Fruit fly (Drosophila melanogaster) whole organism, embryonic: ENCODE results near the gene Mon1.

Experiments used
- Atf-2 ChIP-seq: fragments of 200-800 bp; sonication (Bioruptor generic); optimal IDR thresholded peaks from 2 replicates; lab custom pipeline; 2016; ENCODE audit warnings: missing biosample characterization, missing genetic modification characterization
- B-H2 ChIP-seq: fragments of 200-800 bp; sonication (Bioruptor generic); optimal IDR thresholded peaks from 2 replicates; lab custom pipeline; 2018; ENCODE audit warnings: missing biosample characterization, mild to moderate bottlenecking, missing genetic modification characterization
- Bdp1 ChIP-seq: fragments of 200-800 bp; sonication (Bioruptor generic); optimal IDR thresholded peaks from 3 replicates; lab custom pipeline; 2016; ENCODE audit warnings: missing biosample characterization, missing genetic modification characterization
- Bteb2 ChIP-seq: fragments of 200-800 bp; sonication (Bioruptor generic); optimal IDR thresholded peaks from 2 replicates; lab custom pipeline; 2016; ENCODE audit warnings: missing biosample characterization, missing genetic modification characterization
- CG10366 ChIP-seq: fragments of 200-800 bp; sonication (Bioruptor generic); IDR thresholded peaks from 2 replicates; pipeline ENCODE4 v1.3.6; 2022; ENCODE audit warnings: missing biosample characterization, missing genetic modification characterization
- CG12155 ChIP-seq: fragments of 200-800 bp; sonication (Bioruptor generic); optimal IDR thresholded peaks from 3 replicates; lab custom pipeline; 2016; ENCODE audit warnings: missing biosample characterization, missing genetic modification characterization
- CG12744 ChIP-seq: fragments of 200-800 bp; sonication (Bioruptor generic); optimal IDR thresholded peaks from 2 replicates; lab custom pipeline; 2016; ENCODE audit warnings: missing biosample characterization, missing genetic modification characterization
- CG15269 ChIP-seq: fragments of 200-800 bp; sonication (Bioruptor generic); optimal IDR thresholded peaks from 2 replicates; lab custom pipeline; 2018; ENCODE audit warnings: missing biosample characterization, mild to moderate bottlenecking, missing genetic modification characterization, moderate library complexity
- CG15479 ChIP-seq: fragments of 200-800 bp; sonication (Bioruptor generic); optimal IDR thresholded peaks from 3 replicates; lab custom pipeline; 2019; ENCODE audit warnings: missing biosample characterization, mild to moderate bottlenecking, missing genetic modification characterization, moderate library complexity
- CG15601 ChIP-seq: fragments of 200-800 bp; sonication (Bioruptor generic); optimal IDR thresholded peaks from 3 replicates; lab custom pipeline; 2019; ENCODE audit warnings: missing biosample characterization, mild to moderate bottlenecking, missing genetic modification characterization, moderate library complexity
- CG16779 ChIP-seq: fragments of 200-800 bp; sonication (Bioruptor generic); IDR thresholded peaks from 2 replicates; pipeline ENCODE4 v1.3.6; 2022; ENCODE audit warnings: missing biosample characterization, missing genetic modification characterization
- CG17385 ChIP-seq: fragments of 200-800 bp; sonication (Bioruptor generic); optimal IDR thresholded peaks from 3 replicates; lab custom pipeline; 2018; ENCODE audit warnings: missing biosample characterization, mild to moderate bottlenecking, missing genetic modification characterization
- CG18011 ChIP-seq: fragments of 200-800 bp; sonication (Bioruptor generic); optimal IDR thresholded peaks from 2 replicates; lab custom pipeline; 2017; ENCODE audit warnings: missing biosample characterization, missing genetic modification characterization, mild to moderate bottlenecking, moderate library complexity, missing genotype
- CG2712 ChIP-seq: fragments of 200-800 bp; optimal IDR thresholded peaks from 3 replicates; lab custom pipeline; 2019; ENCODE audit warnings: missing biosample characterization, mild to moderate bottlenecking, missing genetic modification characterization, moderate library complexity
- CG3847 ChIP-seq: fragments of 200-800 bp; sonication (Bioruptor generic); IDR thresholded peaks from 2 replicates; pipeline ENCODE4 v1.3.6; 2022; ENCODE audit warnings: missing biosample characterization, missing genetic modification characterization
- CG4404 ChIP-seq: fragments of 200-800 bp; sonication (Bioruptor generic); IDR thresholded peaks from 2 replicates; pipeline ENCODE4 v1.3.6; 2022; ENCODE audit warnings: missing biosample characterization, missing genetic modification characterization
- CG4707 ChIP-seq: fragments of 200-800 bp; sonication (Bioruptor generic); optimal IDR thresholded peaks from 2 replicates; lab custom pipeline; 2018; ENCODE audit warnings: missing biosample characterization, mild to moderate bottlenecking, missing genetic modification characterization, moderate library complexity
- CG6175 ChIP-seq: fragments of 200-800 bp; sonication (Bioruptor generic); IDR thresholded peaks from 3 replicates; pipeline ENCODE4 v1.3.6; 2022; ENCODE audit warnings: missing biosample characterization, missing genetic modification characterization
- CG6854 ChIP-seq: fragments of 200-800 bp; sonication (Bioruptor generic); optimal IDR thresholded peaks from 3 replicates; lab custom pipeline; 2017; ENCODE audit warnings: missing biosample characterization, mild to moderate bottlenecking, missing genetic modification characterization
- CG8388 ChIP-seq: fragments of 200-800 bp; sonication (Bioruptor generic); optimal IDR thresholded peaks from 2 replicates; lab custom pipeline; 2019; ENCODE audit warnings: missing biosample characterization, mild to moderate bottlenecking, missing genetic modification characterization, moderate library complexity
- CG9932 ChIP-seq: fragments of 200-800 bp; sonication (Bioruptor generic); IDR thresholded peaks from 2 replicates; pipeline ENCODE4 v1.3.6; 2022; ENCODE audit warnings: missing biosample characterization, missing genetic modification characterization
- D19B ChIP-seq: fragments of 200-800 bp; sonication (Bioruptor generic); optimal IDR thresholded peaks from 2 replicates; lab custom pipeline; 2017; ENCODE audit warnings: missing biosample characterization, mild to moderate bottlenecking, missing genetic modification characterization
- E2f2 ChIP-seq: fragments of 200-800 bp; sonication (Bioruptor generic); IDR thresholded peaks from 2 replicates; pipeline ENCODE4 v1.3.6; 2022; ENCODE audit warnings: missing biosample characterization, missing genetic modification characterization
- Gsc ChIP-seq: fragments of 200-800 bp; sonication (Bioruptor generic); IDR thresholded peaks from 2 replicates; pipeline ENCODE4 v1.3.6; 2022; ENCODE audit warnings: missing biosample characterization, missing genetic modification characterization
- H15 ChIP-seq: fragments of 200-800 bp; sonication (Bioruptor generic); IDR thresholded peaks from 3 replicates; pipeline ENCODE4 v1.3.6; 2022; ENCODE audit warnings: missing biosample characterization, missing genetic modification characterization
- Hand ChIP-seq: fragments of 200-800 bp; sonication (Bioruptor generic); optimal IDR thresholded peaks from 2 replicates; lab custom pipeline; 2017; ENCODE audit warnings: mild to moderate bottlenecking, missing biosample characterization, missing genetic modification reagents, missing genetic modification characterization
- NFAT ChIP-seq: fragments of 200-800 bp; sonication (Bioruptor generic); IDR thresholded peaks from 2 replicates; pipeline ENCODE4 v1.3.6; 2022; ENCODE audit warnings: missing biosample characterization, missing genetic modification characterization
- NK7.1 ChIP-seq: fragments of 200-800 bp; sonication (Bioruptor generic); optimal IDR thresholded peaks from 3 replicates; lab custom pipeline; 2016; ENCODE audit warnings: missing biosample characterization, missing genetic modification characterization
- NfI ChIP-seq: fragments of 200-800 bp; sonication (Bioruptor generic); optimal IDR thresholded peaks from 3 replicates; lab custom pipeline; 2018; ENCODE audit warnings: missing biosample characterization, mild to moderate bottlenecking, missing genetic modification characterization, moderate library complexity
- Sin3A ChIP-seq: fragments of >200 bp; optimal IDR thresholded peaks from 2 replicates; lab custom pipeline; 2018
- Taf1 ChIP-seq: fragments of 200-800 bp; sonication (Bioruptor generic); IDR thresholded peaks from 2 replicates; pipeline ENCODE4 v1.3.6; 2022; ENCODE audit warnings: missing biosample characterization, missing genetic modification characterization
- Xbp1 ChIP-seq: fragments of 200-800 bp; sonication (Bioruptor generic); optimal IDR thresholded peaks from 3 replicates; lab custom pipeline; 2016; ENCODE audit warnings: missing biosample characterization, mild to moderate bottlenecking, missing genetic modification characterization
- Xrp1 ChIP-seq: fragments of 200-800 bp; sonication (Bioruptor generic); IDR thresholded peaks from 2 replicates; pipeline ENCODE4 v1.3.6; 2022; ENCODE audit warnings: missing biosample characterization, missing genetic modification characterization
- amos ChIP-seq: fragments of 200-800 bp; sonication (Bioruptor generic); IDR thresholded peaks from 2 replicates; pipeline ENCODE4 v1.3.6; 2022; ENCODE audit warnings: missing biosample characterization, missing genetic modification characterization; ENCODE audit not compliant: partially characterized antibody
- bcd ChIP-seq: fragments of 200-800 bp; sonication (Bioruptor generic); optimal IDR thresholded peaks from 2 replicates; lab custom pipeline; 2017; ENCODE audit warnings: missing biosample characterization, mild to moderate bottlenecking, missing genetic modification characterization
- cato ChIP-seq: fragments of 200-800 bp; sonication (Bioruptor generic); optimal IDR thresholded peaks from 2 replicates; lab custom pipeline; 2016; ENCODE audit warnings: missing biosample characterization, missing genetic modification characterization, borderline replicate concordance
- chm ChIP-seq: fragments of 200-800 bp; sonication (Bioruptor generic); IDR thresholded peaks from 2 replicates; pipeline ENCODE4 v1.3.6; 2022; ENCODE audit warnings: missing biosample characterization, missing genetic modification characterization
- en ChIP-seq: fragments of 200-800 bp; sonication (Bioruptor generic); optimal IDR thresholded peaks from 2 replicates; lab custom pipeline; 2016; ENCODE audit warnings: missing biosample characterization, missing genetic modification characterization
- ewg ChIP-seq: fragments of 200-800 bp; sonication (Bioruptor generic); optimal IDR thresholded peaks from 3 replicates; lab custom pipeline; 2017; ENCODE audit warnings: mild to moderate bottlenecking, missing biosample characterization, missing genetic modification reagents, missing genetic modification characterization
- ham ChIP-seq: fragments of 200-800 bp; sonication (Bioruptor generic); IDR thresholded peaks from 2 replicates; pipeline ENCODE4 v1.3.6; 2022; ENCODE audit warnings: missing biosample characterization, missing genetic modification characterization
- kah ChIP-seq: fragments of 200-800 bp; sonication (Bioruptor generic); optimal IDR thresholded peaks from 2 replicates; lab custom pipeline; 2018; ENCODE audit warnings: missing biosample characterization, mild to moderate bottlenecking, missing genetic modification characterization
- oc ChIP-seq: fragments of 200-800 bp; sonication (Bioruptor generic); optimal IDR thresholded peaks from 2 replicates; lab custom pipeline; 2018; ENCODE audit warnings: missing biosample characterization, mild to moderate bottlenecking, missing genetic modification characterization, moderate library complexity
- otp ChIP-seq: fragments of 200-800 bp; sonication (Bioruptor generic); IDR thresholded peaks from 3 replicates; pipeline ENCODE4, ENCODE4 v1.3.6; 2022; ENCODE audit warnings: missing biosample characterization, missing genetic modification characterization
- pzg ChIP-seq: fragments of 200-800 bp; sonication (Bioruptor generic); optimal IDR thresholded peaks from 3 replicates; lab custom pipeline; 2018; ENCODE audit warnings: missing biosample characterization, mild to moderate bottlenecking, missing genetic modification characterization, moderate library complexity
- sens ChIP-seq: fragments of 200-800 bp; sonication (Bioruptor generic); peaks from one replicate; lab custom pipeline; 2016; ENCODE audit warnings: missing biosample characterization, missing genetic modification characterization
- shn ChIP-seq: fragments of 200-800 bp; sonication (Bioruptor generic); optimal IDR thresholded peaks from 3 replicates; lab custom pipeline; 2016; ENCODE audit warnings: missing biosample characterization, missing genetic modification characterization
- sim ChIP-seq: fragments of 200-800 bp; sonication (Bioruptor generic); IDR thresholded peaks from 2 replicates; pipeline ENCODE4 v1.3.6; 2022; ENCODE audit warnings: missing biosample characterization, missing genetic modification characterization
- sqz ChIP-seq: fragments of 200-800 bp; sonication (Bioruptor generic); optimal IDR thresholded peaks from 3 replicates; lab custom pipeline; 2018; ENCODE audit warnings: missing biosample characterization, mild to moderate bottlenecking, missing genetic modification characterization
- sug ChIP-seq: fragments of 200-800 bp; optimal IDR thresholded peaks from 2 replicates; lab custom pipeline; 2019; ENCODE audit warnings: missing biosample characterization, mild to moderate bottlenecking, missing genetic modification characterization, moderate library complexity
- tin ChIP-seq: fragments of 200-800 bp; sonication (Bioruptor generic); optimal IDR thresholded peaks from 3 replicates; lab custom pipeline; 2016; ENCODE audit warnings: missing biosample characterization, missing genetic modification characterization
- tna ChIP-seq: fragments of 200-800 bp; sonication (Bioruptor generic); IDR thresholded peaks from 2 replicates; pipeline ENCODE4 v1.3.6; 2022; ENCODE audit warnings: missing biosample characterization, missing genetic modification characterization; ENCODE audit not compliant: partially characterized antibody
- zf30C ChIP-seq: fragments of 200-800 bp; sonication (Bioruptor generic); optimal IDR thresholded peaks from 3 replicates; lab custom pipeline; 2018; ENCODE audit warnings: missing biosample characterization, mild to moderate bottlenecking, missing genetic modification characterization

The Mon1 gene

dm6 chr2L:4850356-4850755, at the start of gene Mon1, which contains the start of gene mRpS2 (continued):
- peak; percentile 65 for TF ChIP-seq CG12744 (GFP tag; lab: Kevin White, UChicago)
- peak; percentile 70 for TF ChIP-seq Bteb2 (GFP tag; lab: Kevin White, UChicago)
- TF ChIP-seq CG6854 (GFP tag; lab: Kevin White, UChicago), result peak; percentile 76
- TF ChIP-seq Atf-2 (GFP tag; lab: Kevin White, UChicago), result peak; percentile 76
- TF ChIP-seq Gsc (GFP tag; lab: Robert Waterston, UW), result peak; percentile 62
- peak; percentile 95 for TF ChIP-seq otp (GFP tag; lab: Robert Waterston, UW)
- peak; percentile 96 for TF ChIP-seq Xbp1 (GFP tag; lab: Kevin White, UChicago)
- TF ChIP-seq ewg (GFP tag; lab: Kevin White, UChicago), result peak; percentile 88
- TF ChIP-seq CG15601 (tag; lab: Kevin White, UChicago), result peak; percentile 88
- peak; percentile 77 for TF ChIP-seq E2f2 (GFP tag; lab: Robert Waterston, UW)
- TF ChIP-seq D19B, result peak; percentile 87
- peak; percentile 35 for TF ChIP-seq en
- peak; percentile 96 for TF ChIP-seq CG3847 (GFP tag; lab: Robert Waterston, UW)
- peak; percentile 83 for TF ChIP-seq cato (GFP tag; lab: Kevin White, UChicago)
- TF ChIP-seq chm (GFP tag; lab: Robert Waterston, UW), result peak; percentile 71
- peak; percentile 97 for TF ChIP-seq CG2712 (tag; lab: Kevin White, UChicago)
- TF ChIP-seq CG9932 (GFP tag; lab: Robert Waterston, UW), result peak; percentile 98
- TF ChIP-seq H15 (GFP tag; lab: Robert Waterston, UW), result peak; percentile 97
- no peak for TF ChIP-seq zf30C (GFP tag; lab: Kevin White, UChicago)
- peak; percentile 97 for TF ChIP-seq sens (GFP tag; lab: Kevin White, UChicago)
- no peak for TF ChIP-seq Sin3A (lab: Kevin White, UChicago)
- TF ChIP-seq tna (GFP tag; lab: Robert Waterston, UW), result no peak
- TF ChIP-seq CG16779 (GFP tag; lab: Robert Waterston, UW), result 0 out of 2 replicates have a peak, but pooled peaks have one; percentile 63
- peak; percentile 96 for TF ChIP-seq CG15269 (tag; lab: Kevin White, UChicago)
- peak; percentile 95 for TF ChIP-seq tin (GFP tag; lab: Kevin White, UChicago)
- no peak for TF ChIP-seq amos (GFP tag; lab: Robert Waterston, UW)
- TF ChIP-seq bcd (GFP tag; lab: Kevin White, UChicago), result peak; percentile 94
- peak; percentile 95 for TF ChIP-seq NfI (GFP tag; lab: Kevin White, UChicago)
- peak; percentile 93 for TF ChIP-seq CG6175 (GFP tag; lab: Robert Waterston, UW)
- TF ChIP-seq oc (tag; lab: Kevin White, UChicago), result peak; percentile 92
- TF ChIP-seq Taf1 (GFP tag; lab: Robert Waterston, UW), result peak; percentile 92
- TF ChIP-seq NK7.1 (GFP tag; lab: Kevin White, UChicago), result peak; percentile 49
- peak; percentile 61 for TF ChIP-seq CG4707 (GFP tag; lab: Kevin White, UChicago)
- TF ChIP-seq Hand (GFP tag; lab: Kevin White, UChicago), result peak; percentile 86
- peak; percentile 69 for TF ChIP-seq sqz (GFP tag; lab: Kevin White, UChicago)
- no peak for TF ChIP-seq CG15479 (GFP tag; lab: Kevin White, UChicago)
- TF ChIP-seq CG4404 (GFP tag; lab: Robert Waterston, UW), result peak; percentile 85
- peak; percentile 57 for TF ChIP-seq shn (GFP tag; lab: Kevin White, UChicago)
- peak; percentile 75 for TF ChIP-seq Bdp1
- TF ChIP-seq NFAT, result peak; percentile 97
- peak; percentile 96 for TF ChIP-seq CG10366
- TF ChIP-seq B-H2 (GFP tag; lab: Kevin White, UChicago), result peak; percentile 92
- peak; percentile 95 for TF ChIP-seq CG12155 (GFP tag; lab: Kevin White, UChicago)
- peak; percentile 87 for TF ChIP-seq CG18011 (GFP tag; lab: Kevin White, UChicago)
- TF ChIP-seq sug (tag; lab: Kevin White, UChicago), result peak; percentile 91
- peak; percentile 44 for TF ChIP-seq pzg
- peak; percentile 98 for TF ChIP-seq CG17385 (GFP tag; lab: Kevin White, UChicago)
- TF ChIP-seq sim (GFP tag; lab: Robert Waterston, UW), result peak; percentile 81
- TF ChIP-seq ham (GFP tag; lab: Robert Waterston, UW), result peak; percentile 79
- TF ChIP-seq CG8388 (GFP tag; lab: Kevin White, UChicago), result peak; percentile 92
- TF ChIP-seq Xrp1 (GFP tag; lab: Robert Waterston, UW), result peak; percentile 98
- peak; percentile 70 for TF ChIP-seq kah (GFP tag; lab: Kevin White, UChicago)
